Fruit fly (Drosophila melanogaster) whole organism, embryonic: ENCODE results near the gene yellow-e3.

Source experiments
- B-H1 ChIP-seq: fragments of 200-800 bp; sonication (Bioruptor generic); IDR thresholded peaks from 3 replicates; pipeline ENCODE4 v1.3.6; 2022; ENCODE audit warnings: missing biosample characterization, missing genetic modification characterization
- CG10543 ChIP-seq: fragments of 200-800 bp; sonication (Bioruptor generic); optimal IDR thresholded peaks from 3 replicates; lab custom pipeline; 2017; ENCODE audit warnings: missing biosample characterization, mild to moderate bottlenecking, missing genetic modification characterization, moderate library complexity
- CG10565 ChIP-seq: fragments of 200-800 bp; sonication (Bioruptor generic); optimal IDR thresholded peaks from 3 replicates; lab custom pipeline; 2016; ENCODE audit warnings: missing biosample characterization, mild to moderate bottlenecking, missing genetic modification characterization
- CG11560 ChIP-seq: fragments of 200-800 bp; sonication (Bioruptor generic); IDR thresholded peaks from 3 replicates; pipeline ENCODE4 v1.3.6; 2022; ENCODE audit warnings: missing biosample characterization, missing genetic modification characterization
- CG11695 ChIP-seq: fragments of 200-800 bp; sonication (Bioruptor generic); IDR thresholded peaks from 3 replicates; pipeline ENCODE4 v1.3.6; 2022; ENCODE audit warnings: missing biosample characterization, missing genetic modification characterization
- CG12299 ChIP-seq: fragments of 200-800 bp; sonication (Bioruptor generic); optimal IDR thresholded peaks from 2 replicates; lab custom pipeline; 2018; ENCODE audit warnings: missing biosample characterization, mild to moderate bottlenecking, missing genetic modification characterization
- CG15011 ChIP-seq: fragments of 200-800 bp; sonication (Bioruptor generic); optimal IDR thresholded peaks from 3 replicates; lab custom pipeline; 2018; ENCODE audit warnings: missing biosample characterization, mild to moderate bottlenecking, missing genetic modification characterization
- CG1603 ChIP-seq: fragments of 200-800 bp; sonication (Bioruptor generic); optimal IDR thresholded peaks from 2 replicates; lab custom pipeline; 2019; ENCODE audit warnings: missing biosample characterization, mild to moderate bottlenecking, missing genetic modification characterization, moderate library complexity
- CG16813 ChIP-seq: fragments of 200-800 bp; sonication (Bioruptor generic); IDR thresholded peaks from 3 replicates; pipeline ENCODE4 v1.3.6; 2022; ENCODE audit warnings: missing biosample characterization, missing genetic modification characterization; ENCODE audit not compliant: partially characterized antibody
- CG17186 ChIP-seq: fragments of 200-800 bp; sonication (Bioruptor generic); optimal IDR thresholded peaks from 3 replicates; lab custom pipeline; 2017; ENCODE audit warnings: missing biosample characterization, missing genetic modification reagents, missing genetic modification characterization
- CG17612 ChIP-seq: fragments of 200-800 bp; sonication (Bioruptor generic); IDR thresholded peaks from 2 replicates; pipeline ENCODE4 v1.3.6; 2022; ENCODE audit warnings: missing biosample characterization, missing genetic modification characterization
- CG2678 ChIP-seq: fragments of 200-800 bp; sonication (Bioruptor generic); optimal IDR thresholded peaks from 3 replicates; lab custom pipeline; 2019; ENCODE audit warnings: missing biosample characterization, mild to moderate bottlenecking, missing genetic modification characterization, moderate library complexity
- CG3847 ChIP-seq: fragments of 200-800 bp; sonication (Bioruptor generic); IDR thresholded peaks from 2 replicates; pipeline ENCODE4 v1.3.6; 2022; ENCODE audit warnings: missing biosample characterization, missing genetic modification characterization
- CG4424 ChIP-seq: fragments of 200-800 bp; sonication (Bioruptor generic); optimal IDR thresholded peaks from 3 replicates; lab custom pipeline; 2016; ENCODE audit warnings: missing biosample characterization, missing genetic modification characterization
- CG9609 ChIP-seq: fragments of 200-800 bp; sonication (Bioruptor generic); optimal IDR thresholded peaks from 3 replicates; lab custom pipeline; 2016; ENCODE audit warnings: missing biosample characterization, missing genetic modification characterization
- CG9932 ChIP-seq: fragments of 200-800 bp; sonication (Bioruptor generic); IDR thresholded peaks from 2 replicates; pipeline ENCODE4 v1.3.6; 2022; ENCODE audit warnings: missing biosample characterization, missing genetic modification characterization
- CHES-1-like ChIP-seq: fragments of 200-800 bp; sonication (Bioruptor generic); optimal IDR thresholded peaks from 2 replicates; lab custom pipeline; 2016; ENCODE audit warnings: missing biosample characterization, missing genetic modification characterization
- CTCF ChIP-seq: fragments of 200-800 bp; sonication (Bioruptor generic); optimal IDR thresholded peaks from 2 replicates; lab custom pipeline; 2017; ENCODE audit warnings: missing biosample characterization, mild to moderate bottlenecking, missing genetic modification characterization, moderate library complexity
- Dip3 ChIP-seq: fragments of 200-800 bp; sonication (Bioruptor generic); optimal IDR thresholded peaks from 3 replicates; lab custom pipeline; 2016; ENCODE audit warnings: missing biosample characterization, missing genetic modification characterization
- Drgx ChIP-seq: fragments of 200-800 bp; sonication (Bioruptor generic); IDR thresholded peaks from 2 replicates; pipeline ENCODE4 v1.3.6; 2022; ENCODE audit warnings: missing biosample characterization, missing genetic modification characterization
- E2f2 ChIP-seq: fragments of 200-800 bp; sonication (Bioruptor generic); IDR thresholded peaks from 2 replicates; pipeline ENCODE4 v1.3.6; 2022; ENCODE audit warnings: missing biosample characterization, missing genetic modification characterization
- Gsc ChIP-seq: fragments of 200-800 bp; sonication (Bioruptor generic); IDR thresholded peaks from 2 replicates; pipeline ENCODE4 v1.3.6; 2022; ENCODE audit warnings: missing biosample characterization, missing genetic modification characterization
- HHEX ChIP-seq: fragments of 200-800 bp; sonication (Bioruptor generic); optimal IDR thresholded peaks from 3 replicates; lab custom pipeline; 2017; ENCODE audit warnings: missing biosample characterization, mild to moderate bottlenecking, missing genetic modification characterization, missing genetic modification reagents
- Hand ChIP-seq: fragments of 200-800 bp; sonication (Bioruptor generic); optimal IDR thresholded peaks from 2 replicates; lab custom pipeline; 2017; ENCODE audit warnings: mild to moderate bottlenecking, missing biosample characterization, missing genetic modification reagents, missing genetic modification characterization
- Kr ChIP-seq: fragments of 200-800 bp; sonication (Bioruptor generic); optimal IDR thresholded peaks from 2 replicates; lab custom pipeline; 2017; ENCODE audit warnings: missing biosample characterization, mild to moderate bottlenecking, missing genetic modification characterization
- Opbp ChIP-seq: fragments of 200-800 bp; sonication (Bioruptor generic); IDR thresholded peaks from 3 replicates; pipeline ENCODE4 v1.3.6; 2022; ENCODE audit warnings: missing biosample characterization, missing genetic modification characterization; ENCODE audit not compliant: partially characterized antibody
- Optix ChIP-seq: fragments of 200-800 bp; sonication (Bioruptor generic); IDR thresholded peaks from 3 replicates; pipeline ENCODE4 v1.3.6; 2022; ENCODE audit warnings: missing biosample characterization, missing genetic modification characterization
- Sry-β ChIP-seq: fragments of 200-800 bp; sonication (Bioruptor generic); optimal IDR thresholded peaks from 2 replicates; lab custom pipeline; 2018; ENCODE audit warnings: missing biosample characterization, mild to moderate bottlenecking, missing genetic modification characterization, moderate library complexity
- Ssrp ChIP-seq: fragments of 200-800 bp; sonication (Bioruptor generic); optimal IDR thresholded peaks from 2 replicates; lab custom pipeline; 2018; ENCODE audit warnings: missing biosample characterization, mild to moderate bottlenecking, missing genetic modification characterization, moderate library complexity
- az2 ChIP-seq: fragments of 200-800 bp; sonication (Bioruptor generic); optimal IDR thresholded peaks from 3 replicates; lab custom pipeline; 2016; ENCODE audit warnings: missing biosample characterization, missing genetic modification characterization
- btn ChIP-seq: fragments of 200-800 bp; sonication (Bioruptor generic); optimal IDR thresholded peaks from 2 replicates; lab custom pipeline; 2016; ENCODE audit warnings: missing biosample characterization, missing genetic modification characterization
- emc ChIP-seq: fragments of 200-800 bp; sonication (Bioruptor generic); optimal IDR thresholded peaks from 2 replicates; lab custom pipeline; 2016; ENCODE audit warnings: missing biosample characterization, missing genetic modification characterization
- fd102C ChIP-seq: fragments of 200-800 bp; sonication (Bioruptor generic); optimal IDR thresholded peaks from 2 replicates; lab custom pipeline; 2018; ENCODE audit warnings: missing biosample characterization, mild to moderate bottlenecking, missing genetic modification characterization, moderate library complexity
- fd3F ChIP-seq: fragments of 200-800 bp; sonication (Bioruptor generic); optimal IDR thresholded peaks from 2 replicates; lab custom pipeline; 2018; ENCODE audit warnings: missing biosample characterization, mild to moderate bottlenecking, missing genetic modification characterization, moderate library complexity
- gsb ChIP-seq: fragments of 200-800 bp; sonication (Bioruptor generic); IDR thresholded peaks from 2 replicates; pipeline ENCODE4 v1.3.6; 2022; ENCODE audit warnings: missing biosample characterization, missing genetic modification characterization
- ind ChIP-seq: fragments of 200-800 bp; sonication (Bioruptor generic); optimal IDR thresholded peaks from 3 replicates; lab custom pipeline; 2016; ENCODE audit warnings: missing biosample characterization, missing genetic modification characterization
- inv ChIP-seq: fragments of 200-800 bp; sonication (Bioruptor generic); IDR thresholded peaks from 2 replicates; pipeline ENCODE4 v1.3.6; 2022; ENCODE audit warnings: missing biosample characterization, missing genetic modification characterization; ENCODE audit not compliant: partially characterized antibody
- lilli ChIP-seq: fragments of 200-800 bp; sonication (Bioruptor generic); optimal IDR thresholded peaks from 3 replicates; lab custom pipeline; 2016; ENCODE audit warnings: missing biosample characterization, missing genetic modification characterization
- lola ChIP-seq, 3 experiments: fragments of >200 bp in 2 of 3; fragments of 200-800 bp in 1 of 3; sonication (Bioruptor generic) in 1 of 3; optimal IDR thresholded peaks; 2 replicates each; lab custom pipeline; 2017 to 2019; ENCODE audit warnings: missing biosample characterization in 3 of 3, missing genetic modification characterization in 3 of 3, mild to moderate bottlenecking in 1 of 3, moderate library complexity in 1 of 3
- pho ChIP-seq: fragments of 200-800 bp; sonication (Bioruptor generic); optimal IDR thresholded peaks from 2 replicates; lab custom pipeline; 2016; ENCODE audit warnings: missing biosample characterization, missing genetic modification characterization
- pum ChIP-seq: fragments of 200-800 bp; sonication (Bioruptor generic); optimal IDR thresholded peaks from 2 replicates; lab custom pipeline; 2016; ENCODE audit warnings: missing biosample characterization, missing genetic modification characterization
- repo ChIP-seq: fragments of 200-800 bp; sonication (Bioruptor generic); optimal IDR thresholded peaks from 2 replicates; lab custom pipeline; 2016; ENCODE audit warnings: missing biosample characterization, missing genetic modification characterization
- row ChIP-seq: fragments of 200-800 bp; sonication (Bioruptor generic); IDR thresholded peaks from 3 replicates; pipeline ENCODE4 v1.3.6; 2022; ENCODE audit warnings: missing biosample characterization, missing genetic modification characterization
- scrt ChIP-seq: fragments of 200-800 bp; sonication (Bioruptor generic); optimal IDR thresholded peaks from 2 replicates; lab custom pipeline; 2018; ENCODE audit warnings: missing biosample characterization, mild to moderate bottlenecking, missing genetic modification characterization, moderate library complexity
- sima ChIP-seq: fragments of 200-800 bp; sonication (Bioruptor generic); optimal IDR thresholded peaks from 2 replicates; lab custom pipeline; 2016; ENCODE audit warnings: missing biosample characterization, missing genetic modification characterization
- sisA ChIP-seq: fragments of 200-800 bp; sonication (Bioruptor generic); IDR thresholded peaks from 2 replicates; pipeline ENCODE4 v1.3.6; 2022; ENCODE audit warnings: missing biosample characterization, missing genetic modification characterization
- tap ChIP-seq: fragments of 200-800 bp; optimal IDR thresholded peaks from 3 replicates; lab custom pipeline; 2019; ENCODE audit warnings: missing biosample characterization, mild to moderate bottlenecking, missing genetic modification characterization, moderate library complexity
- tgo ChIP-seq: fragments of 200-800 bp; sonication (Bioruptor generic); IDR thresholded peaks from 3 replicates; pipeline ENCODE4 v1.3.6; 2022; ENCODE audit warnings: missing biosample characterization, missing genetic modification characterization
- unpg ChIP-seq: fragments of 200-800 bp; sonication (Bioruptor generic); optimal IDR thresholded peaks from 3 replicates; lab custom pipeline; 2018; ENCODE audit warnings: missing biosample characterization, mild to moderate bottlenecking, missing genetic modification characterization, moderate library complexity
- yki ChIP-seq: fragments of >200 bp; optimal IDR thresholded peaks from 3 replicates; lab custom pipeline; 2018
- zen2 ChIP-seq: fragments of 200-800 bp; sonication (Bioruptor generic); IDR thresholded peaks from 3 replicates; pipeline ENCODE4 v1.3.6; 2022; ENCODE audit warnings: missing biosample characterization, missing genetic modification characterization; ENCODE audit not compliant: partially characterized antibody
- zfh2 ChIP-seq: fragments of 200-800 bp; sonication (Bioruptor generic); optimal IDR thresholded peaks from 2 replicates; lab custom pipeline; 2016; ENCODE audit warnings: missing biosample characterization, missing genetic modification characterization

The yellow-e3 gene

DNA sequence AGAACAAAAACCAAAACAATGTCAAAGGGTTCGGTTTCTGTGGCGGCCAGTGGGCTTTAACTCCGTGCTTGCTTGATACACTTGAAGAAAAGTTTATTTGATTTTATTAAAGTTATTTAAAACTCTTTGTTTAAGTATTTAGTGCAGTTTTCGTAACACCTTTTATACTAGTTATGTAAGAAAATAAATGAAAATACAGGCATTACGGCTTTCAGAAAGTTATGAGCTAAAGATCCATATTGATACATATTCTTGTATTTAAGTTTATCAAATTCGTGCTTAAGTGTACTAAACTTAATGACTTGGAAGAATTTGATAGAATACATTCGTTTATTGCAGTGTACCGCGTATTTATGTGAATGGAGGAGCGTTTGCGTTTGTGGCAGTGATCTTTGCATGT, 41.8 kb upstream of the yellow-e3 start (continued):
- TF ChIP-seq B-H1 (GFP tag; lab: Robert Waterston, UW) (no peak), Kr (GFP tag; lab: Kevin White, UChicago) (no peak), CG11560 (tag; lab: Robert Waterston, UW) (no peak), scrt (no peak), CG2678 (tag; lab: Kevin White, UChicago) (peak; percentile 71), CG17612 (GFP tag; lab: Robert Waterston, UW) (no peak), CG3847 (GFP tag; lab: Robert Waterston, UW) (peak; percentile 43), pho (peak; percentile 8), CG10543 (GFP tag; lab: Kevin White, UChicago) (no peak), ind (GFP tag; lab: Kevin White, UChicago) (peak; percentile 22), gsb (GFP tag; lab: Robert Waterston, UW) (no peak), Opbp (no peak), inv (GFP tag; lab: Robert Waterston, UW) (no peak), pum (GFP tag; lab: Kevin White, UChicago) (no peak), lola (GFP tag; optimal IDR thresholded peaks at IDR 0.05; lab: Kevin White, UChicago) (peak in 1 of 3 experiments; percentile 64), row (GFP tag; lab: Robert Waterston, UW) (peak; percentile 42; the same call in 2 of the 3 replicates), CG10565 (GFP tag; lab: Kevin White, UChicago) (no peak), CG17186 (GFP tag; lab: Kevin White, UChicago) (no peak), Drgx (GFP tag; lab: Robert Waterston, UW) (no peak), Hand (GFP tag; lab: Kevin White, UChicago) (no peak), Sry-β (no peak), CG15011 (GFP tag; lab: Kevin White, UChicago) (no peak), az2 (peak; percentile 19), CG12299 (tag; lab: Kevin White, UChicago) (no peak), btn (GFP tag; lab: Kevin White, UChicago) (no peak), unpg (GFP tag; lab: Kevin White, UChicago) (peak; percentile 69), tap (tag; lab: Kevin White, UChicago) (no peak), CG1603 (no peak), CG9932 (GFP tag; lab: Robert Waterston, UW) (peak; percentile 38; the same call in 1 of the 2 replicates), repo (no peak), emc (GFP tag; lab: Kevin White, UChicago) (no peak), CG16813 (GFP tag; lab: Robert Waterston, UW) (no peak), yki (lab: Kevin White, UChicago) (no peak), Optix (GFP tag; lab: Robert Waterston, UW) (no peak), zfh2 (GFP tag; lab: Kevin White, UChicago) (no peak), zen2 (GFP tag; lab: Robert Waterston, UW) (no peak), HHEX (GFP tag; lab: Kevin White, UChicago) (no peak), tgo (GFP tag; lab: Robert Waterston, UW) (0 out of 3 replicates have a peak, but pooled peaks have one; percentile 14), fd102C (GFP tag; lab: Kevin White, UChicago) (no peak), fd3F (GFP tag; lab: Kevin White, UChicago) (peak; percentile 52), Dip3 (GFP tag; lab: Kevin White, UChicago) (peak; percentile 25), CG11695 (GFP tag; lab: Robert Waterston, UW) (peak; percentile 70; the same call in 2 of the 3 replicates), Gsc (GFP tag; lab: Robert Waterston, UW) (no peak), CG9609 (GFP tag; lab: Kevin White, UChicago) (no peak), lilli (GFP tag; lab: Kevin White, UChicago) (peak; percentile 56), CG4424 (GFP tag; lab: Kevin White, UChicago) (peak; percentile 55), Ssrp (tag; lab: Kevin White, UChicago) (peak; percentile 51), E2f2 (GFP tag; lab: Robert Waterston, UW) (peak; percentile 24; the same call in 1 of the 2 replicates), CHES-1-like (no peak), sisA (GFP tag; lab: Robert Waterston, UW) (no peak), sima (peak; percentile 3), CTCF (GFP tag; lab: Kevin White, UChicago) (no peak)
